Fruit fly (Drosophila melanogaster) whole organism, embryonic: ENCODE data around the gene vsg.

ENCODE experiments used
- ATbp ChIP-seq: fragments of 200-800 bp; sonication (Bioruptor generic); optimal IDR thresholded peaks from 2 replicates; lab custom pipeline; 2017; ENCODE audit warnings: missing biosample characterization, mild to moderate bottlenecking, missing genetic modification characterization, missing genetic modification reagents
- B-H1 ChIP-seq: fragments of 200-800 bp; sonication (Bioruptor generic); IDR thresholded peaks from 3 replicates; pipeline ENCODE4 v1.3.6; 2022; ENCODE audit warnings: missing biosample characterization, missing genetic modification characterization
- Blimp-1 ChIP-seq: fragments of 200-800 bp; sonication (Bioruptor generic); optimal IDR thresholded peaks from 3 replicates; lab custom pipeline; 2018; ENCODE audit warnings: missing biosample characterization, missing genetic modification characterization, mild to moderate bottlenecking, moderate library complexity, missing genetic modification reagents
- CG10209 ChIP-seq: fragments of 200-800 bp; sonication (Bioruptor generic); optimal IDR thresholded peaks from 3 replicates; lab custom pipeline; 2017; ENCODE audit warnings: missing biosample characterization, mild to moderate bottlenecking, missing genetic modification characterization, missing genetic modification reagents
- CG11504 ChIP-seq: fragments of 200-800 bp; sonication (Bioruptor generic); optimal IDR thresholded peaks from 3 replicates; lab custom pipeline; 2019; ENCODE audit warnings: missing biosample characterization, mild to moderate bottlenecking, missing genetic modification characterization, moderate library complexity
- CG11696 ChIP-seq: fragments of 200-800 bp; sonication (Bioruptor generic); IDR thresholded peaks from 2 replicates; pipeline ENCODE4 v1.3.6; 2022; ENCODE audit warnings: missing biosample characterization, missing genetic modification characterization
- CG15269 ChIP-seq: fragments of 200-800 bp; sonication (Bioruptor generic); optimal IDR thresholded peaks from 2 replicates; lab custom pipeline; 2018; ENCODE audit warnings: missing biosample characterization, mild to moderate bottlenecking, missing genetic modification characterization, moderate library complexity
- CG15696 ChIP-seq: fragments of 200-800 bp; sonication (Bioruptor generic); optimal IDR thresholded peaks from 2 replicates; lab custom pipeline; 2019; ENCODE audit warnings: missing biosample characterization, mild to moderate bottlenecking, missing genetic modification characterization, moderate library complexity
- CG1603 ChIP-seq: fragments of 200-800 bp; sonication (Bioruptor generic); optimal IDR thresholded peaks from 2 replicates; lab custom pipeline; 2019; ENCODE audit warnings: missing biosample characterization, mild to moderate bottlenecking, missing genetic modification characterization, moderate library complexity
- CG18011 ChIP-seq: fragments of 200-800 bp; sonication (Bioruptor generic); optimal IDR thresholded peaks from 2 replicates; lab custom pipeline; 2017; ENCODE audit warnings: missing biosample characterization, missing genetic modification characterization, mild to moderate bottlenecking, moderate library complexity, missing genotype
- CG2120 ChIP-seq: fragments of 200-800 bp; sonication (Bioruptor generic); optimal IDR thresholded peaks from 3 replicates; lab custom pipeline; 2016; ENCODE audit warnings: missing biosample characterization, missing genetic modification characterization
- CG2712 ChIP-seq: fragments of 200-800 bp; optimal IDR thresholded peaks from 3 replicates; lab custom pipeline; 2019; ENCODE audit warnings: missing biosample characterization, mild to moderate bottlenecking, missing genetic modification characterization, moderate library complexity
- CG2889 ChIP-seq: fragments of 200-800 bp; sonication (Bioruptor generic); IDR thresholded peaks from 3 replicates; pipeline ENCODE4 v1.3.6; 2022; ENCODE audit warnings: missing biosample characterization, missing genetic modification characterization
- CG30020 ChIP-seq: fragments of 200-800 bp; optimal IDR thresholded peaks from 2 replicates; lab custom pipeline; 2019; ENCODE audit warnings: missing biosample characterization, mild to moderate bottlenecking, missing genetic modification characterization, moderate library complexity
- CG30403 ChIP-seq: fragments of 200-800 bp; sonication (Bioruptor generic); optimal IDR thresholded peaks from 3 replicates; lab custom pipeline; 2016; ENCODE audit warnings: missing biosample characterization, missing genetic modification characterization
- CG31441 ChIP-seq: fragments of 200-800 bp; sonication (Bioruptor generic); IDR thresholded peaks from 2 replicates; pipeline ENCODE4 v1.3.6; 2022; ENCODE audit warnings: missing biosample characterization, missing genetic modification characterization
- CG34422 ChIP-seq: fragments of 200-800 bp; sonication (Bioruptor generic); IDR thresholded peaks from 3 replicates; pipeline ENCODE4 v1.3.6; 2022; ENCODE audit warnings: missing biosample characterization, missing genetic modification characterization
- CG6254 ChIP-seq: fragments of 200-800 bp; sonication (Bioruptor generic); optimal IDR thresholded peaks from 3 replicates; lab custom pipeline; 2017; ENCODE audit warnings: mild to moderate bottlenecking, missing biosample characterization, missing genetic modification reagents, missing genetic modification characterization
- CG6272 ChIP-seq: fragments of 200-800 bp; sonication (Bioruptor generic); IDR thresholded peaks from 2 replicates; pipeline ENCODE4 v1.3.6; 2022; ENCODE audit warnings: missing biosample characterization, missing genetic modification characterization
- CG9609 ChIP-seq: fragments of 200-800 bp; sonication (Bioruptor generic); optimal IDR thresholded peaks from 3 replicates; lab custom pipeline; 2016; ENCODE audit warnings: missing biosample characterization, missing genetic modification characterization
- CG9932 ChIP-seq: fragments of 200-800 bp; sonication (Bioruptor generic); IDR thresholded peaks from 2 replicates; pipeline ENCODE4 v1.3.6; 2022; ENCODE audit warnings: missing biosample characterization, missing genetic modification characterization
- Doc3 ChIP-seq: fragments of 200-800 bp; sonication (Bioruptor generic); IDR thresholded peaks from 3 replicates; pipeline ENCODE4 v1.3.6; 2022; ENCODE audit warnings: missing biosample characterization, missing genetic modification characterization; ENCODE audit not compliant: partially characterized antibody
- Drgx ChIP-seq: fragments of 200-800 bp; sonication (Bioruptor generic); IDR thresholded peaks from 2 replicates; pipeline ENCODE4 v1.3.6; 2022; ENCODE audit warnings: missing biosample characterization, missing genetic modification characterization
- Fer1 ChIP-seq: fragments of 200-800 bp; sonication (Bioruptor generic); optimal IDR thresholded peaks from 2 replicates; lab custom pipeline; 2017; ENCODE audit warnings: missing biosample characterization, mild to moderate bottlenecking, missing genetic modification characterization
- H2.0 ChIP-seq: fragments of 200-800 bp; sonication (Bioruptor generic); IDR thresholded peaks from 2 replicates; pipeline ENCODE4 v1.3.6; 2022; ENCODE audit warnings: missing biosample characterization, missing genetic modification characterization
- HHEX ChIP-seq: fragments of 200-800 bp; sonication (Bioruptor generic); optimal IDR thresholded peaks from 3 replicates; lab custom pipeline; 2017; ENCODE audit warnings: missing biosample characterization, mild to moderate bottlenecking, missing genetic modification characterization, missing genetic modification reagents
- HLH3B ChIP-seq: fragments of 200-800 bp; sonication (Bioruptor generic); IDR thresholded peaks from 2 replicates; pipeline ENCODE4 v1.3.6; 2022; ENCODE audit warnings: missing biosample characterization, missing genetic modification characterization
- HmgZ ChIP-seq: fragments of 200-800 bp; sonication (Bioruptor generic); optimal IDR thresholded peaks from 2 replicates; lab custom pipeline; 2018; ENCODE audit warnings: missing biosample characterization, mild to moderate bottlenecking, missing genetic modification characterization
- Hmr ChIP-seq: fragments of 200-800 bp; sonication (Bioruptor generic); optimal IDR thresholded peaks from 3 replicates; lab custom pipeline; 2017; ENCODE audit warnings: mild to moderate bottlenecking, missing biosample characterization, missing genetic modification reagents, missing genetic modification characterization
- Jarid2 ChIP-seq: fragments of 200-800 bp; sonication (Bioruptor generic); optimal IDR thresholded peaks from 3 replicates; lab custom pipeline; 2017; ENCODE audit warnings: mild to moderate bottlenecking, missing biosample characterization, missing genetic modification reagents, missing genetic modification characterization
- Myb ChIP-seq: fragments of 200-800 bp; sonication (Bioruptor generic); optimal IDR thresholded peaks from 2 replicates; lab custom pipeline; 2016; ENCODE audit warnings: missing biosample characterization, missing genetic modification characterization
- Rfx ChIP-seq: fragments of 200-800 bp; sonication (Bioruptor generic); IDR thresholded peaks from 2 replicates; pipeline ENCODE4 v1.3.6; 2022; ENCODE audit warnings: missing biosample characterization, missing genetic modification characterization
- amos ChIP-seq: fragments of 200-800 bp; sonication (Bioruptor generic); IDR thresholded peaks from 2 replicates; pipeline ENCODE4 v1.3.6; 2022; ENCODE audit warnings: missing biosample characterization, missing genetic modification characterization; ENCODE audit not compliant: partially characterized antibody
- bsh ChIP-seq, 2 experiments: fragments of 200-800 bp; sonication (Bioruptor generic); optimal IDR thresholded peaks; 2 replicates each; lab custom pipeline; 2017 to 2018; ENCODE audit warnings: mild to moderate bottlenecking in 2 of 2, missing biosample characterization in 2 of 2, missing genetic modification characterization in 2 of 2, moderate library complexity in 1 of 2
- cwo ChIP-seq: fragments of 200-800 bp; sonication (Bioruptor generic); optimal IDR thresholded peaks from 3 replicates; lab custom pipeline; 2017; ENCODE audit warnings: missing biosample characterization, missing genetic modification characterization, mild to moderate bottlenecking, moderate library complexity, missing genetic modification reagents
- ems ChIP-seq: fragments of 200-800 bp; sonication (Bioruptor generic); optimal IDR thresholded peaks from 3 replicates; lab custom pipeline; 2016; ENCODE audit warnings: missing biosample characterization, missing genetic modification characterization
- ewg ChIP-seq: fragments of 200-800 bp; sonication (Bioruptor generic); optimal IDR thresholded peaks from 3 replicates; lab custom pipeline; 2017; ENCODE audit warnings: mild to moderate bottlenecking, missing biosample characterization, missing genetic modification reagents, missing genetic modification characterization
- fru ChIP-seq: fragments of >200 bp; optimal IDR thresholded peaks from 2 replicates; lab custom pipeline; 2017
- grau ChIP-seq: fragments of 200-800 bp; optimal IDR thresholded peaks from 3 replicates; lab custom pipeline; 2019; ENCODE audit warnings: missing biosample characterization, mild to moderate bottlenecking, missing genetic modification characterization, moderate library complexity
- hbn ChIP-seq: fragments of 200-800 bp; sonication (Bioruptor generic); IDR thresholded peaks from 2 replicates; pipeline ENCODE4 v1.3.6; 2022; ENCODE audit warnings: missing biosample characterization, missing genetic modification characterization; ENCODE audit not compliant: partially characterized antibody
- nerfin-2 ChIP-seq: fragments of 200-800 bp; sonication (Bioruptor generic); IDR thresholded peaks from 2 replicates; pipeline ENCODE4 v1.3.6; 2022; ENCODE audit warnings: missing biosample characterization, missing genetic modification characterization; ENCODE audit not compliant: partially characterized antibody
- nom ChIP-seq: fragments of 200-800 bp; sonication (Bioruptor generic); optimal IDR thresholded peaks from 2 replicates; lab custom pipeline; 2017; ENCODE audit warnings: missing biosample characterization, missing genetic modification characterization, mild to moderate bottlenecking, moderate library complexity, missing genetic modification reagents
- row ChIP-seq: fragments of 200-800 bp; sonication (Bioruptor generic); IDR thresholded peaks from 3 replicates; pipeline ENCODE4 v1.3.6; 2022; ENCODE audit warnings: missing biosample characterization, missing genetic modification characterization
- run ChIP-seq: fragments of 200-800 bp; sonication (Bioruptor generic); optimal IDR thresholded peaks from 3 replicates; lab custom pipeline; 2018; ENCODE audit warnings: missing biosample characterization, mild to moderate bottlenecking, missing genetic modification characterization
- sens ChIP-seq: fragments of 200-800 bp; sonication (Bioruptor generic); peaks from one replicate; lab custom pipeline; 2016; ENCODE audit warnings: missing biosample characterization, missing genetic modification characterization
- sens-2 ChIP-seq: fragments of 200-800 bp; sonication (Bioruptor generic); IDR thresholded peaks from 2 replicates; pipeline ENCODE4 v1.3.6; 2022; ENCODE audit warnings: missing biosample characterization, missing genetic modification characterization
- seq ChIP-seq: fragments of 200-800 bp; sonication (Bioruptor generic); IDR thresholded peaks from 2 replicates; pipeline ENCODE4 v1.3.6; 2022; ENCODE audit warnings: missing biosample characterization, missing genetic modification characterization
- sisA ChIP-seq: fragments of 200-800 bp; sonication (Bioruptor generic); IDR thresholded peaks from 2 replicates; pipeline ENCODE4 v1.3.6; 2022; ENCODE audit warnings: missing biosample characterization, missing genetic modification characterization
- stwl ChIP-seq: fragments of 200-800 bp; sonication (Bioruptor generic); optimal IDR thresholded peaks from 3 replicates; lab custom pipeline; 2018; ENCODE audit warnings: missing biosample characterization, mild to moderate bottlenecking, missing genetic modification characterization, moderate library complexity
- zen ChIP-seq: fragments of 200-800 bp; sonication (Bioruptor generic); optimal IDR thresholded peaks from 3 replicates; lab custom pipeline; 2018; ENCODE audit warnings: missing biosample characterization, mild to moderate bottlenecking, missing genetic modification characterization, moderate library complexity

Gene vsg

DNA sequence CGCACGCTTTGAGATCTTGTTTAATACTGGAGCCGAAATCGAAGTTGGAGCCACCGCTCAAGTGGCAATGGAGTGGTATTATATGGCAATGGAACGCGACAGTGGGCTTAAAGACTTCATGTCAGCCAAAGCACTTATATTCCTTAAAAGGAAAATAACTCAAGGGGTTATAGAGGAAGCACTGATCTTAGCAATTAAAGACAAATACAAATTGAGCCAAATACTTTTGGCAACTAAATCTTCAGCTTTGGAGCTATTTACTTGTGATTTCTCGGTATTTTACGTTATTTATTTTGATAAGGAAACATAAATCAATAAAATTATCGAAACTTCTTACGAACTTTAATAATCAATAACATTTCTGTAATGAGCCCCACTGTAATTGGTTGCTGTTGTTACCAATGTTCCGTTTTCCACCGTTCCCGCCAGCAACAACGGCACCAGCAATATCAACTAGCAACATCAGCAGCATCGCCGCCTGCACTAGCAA lies 30.0 kb downstream of the vsg start (continued):
- TF ChIP-seq Rfx (GFP tag; lab: Robert Waterston, UW) (peak; percentile 85), CG11696 (GFP tag; lab: Robert Waterston, UW) (peak; percentile 72), CG6254 (peak; percentile 92), CG30403 (GFP tag; lab: Kevin White, UChicago) (peak; percentile 91), CG18011 (GFP tag; lab: Kevin White, UChicago) (peak; percentile 24), H2.0 (peak; percentile 67), nerfin-2 (no peak), Myb (peak; percentile 66), Hmr (GFP tag; lab: Kevin White, UChicago) (peak; percentile 80), zen (peak; percentile 7), HmgZ (tag; lab: Kevin White, UChicago) (peak; percentile 51), CG2120 (GFP tag; lab: Kevin White, UChicago) (peak; percentile 70), cwo (GFP tag; lab: Kevin White, UChicago) (peak; percentile 82), sisA (GFP tag; lab: Robert Waterston, UW) (peak; percentile 92), HHEX (peak; percentile 91), hbn (GFP tag; lab: Robert Waterston, UW) (no peak), row (GFP tag; lab: Robert Waterston, UW) (peak; percentile 84), CG2889 (GFP tag; lab: Robert Waterston, UW) (peak; percentile 36; the same call in 1 of the 3 replicates), fru (no peak), CG31441 (GFP tag; lab: Robert Waterston, UW) (peak; percentile 98), CG9609 (GFP tag; lab: Kevin White, UChicago) (peak; percentile 50), CG15696 (peak; percentile 61), CG30020 (tag; lab: Kevin White, UChicago) (peak; percentile 46), Doc3 (no peak), ems (GFP tag; lab: Kevin White, UChicago) (peak; percentile 95), nom (peak; percentile 94), stwl (tag; lab: Kevin White, UChicago) (peak; percentile 45)

DNA sequence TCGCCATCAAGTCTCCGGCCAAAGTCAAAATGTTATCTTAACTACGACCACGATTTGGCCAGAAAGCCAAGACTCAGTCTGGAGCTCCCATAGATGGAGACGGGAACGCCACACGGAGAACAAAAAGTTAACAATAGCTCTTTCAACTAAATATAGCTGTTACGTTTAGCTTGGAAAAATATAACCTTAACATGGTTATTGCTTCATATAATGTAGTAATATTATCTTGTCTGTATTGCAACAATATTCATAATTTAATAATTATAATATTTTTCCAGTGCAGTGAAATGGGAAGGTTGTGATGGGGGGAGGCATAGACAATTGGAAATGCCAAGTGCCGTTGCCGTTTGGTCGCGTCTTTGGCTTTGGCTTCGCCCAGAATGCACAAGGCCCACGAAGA lies 31.3 kb downstream of the vsg start:
- TF ChIP-seq sens-2 (GFP tag; lab: Robert Waterston, UW) (no peak), Blimp-1 (GFP tag; lab: Kevin White, UChicago) (peak; percentile 11), CG2712 (tag; lab: Kevin White, UChicago) (peak; percentile 31), bsh (GFP tag; optimal IDR thresholded peaks at IDR 0.05; lab: Kevin White, UChicago) (peak; percentile 8 to 9), Drgx (GFP tag; lab: Robert Waterston, UW) (peak; percentile 79), sens (GFP tag; lab: Kevin White, UChicago) (peak; percentile 66)

- peak; percentile 78 for TF ChIP-seq seq (GFP tag; lab: Robert Waterston, UW)
- TF ChIP-seq HLH3B (GFP tag; lab: Robert Waterston, UW) = no peak
- peak; percentile 97 for TF ChIP-seq ewg (GFP tag; lab: Kevin White, UChicago)
- peak; percentile 28; the same call in 1 of the 2 replicates for TF ChIP-seq amos
- TF ChIP-seq B-H1 (GFP tag; lab: Robert Waterston, UW) = no peak
- TF ChIP-seq grau (tag; lab: Kevin White, UChicago) = no peak
- no peak for TF ChIP-seq CG10209 (GFP tag; lab: Kevin White, UChicago)
- no peak for TF ChIP-seq CG1603 (tag; lab: Kevin White, UChicago)
- peak; percentile 39; the same call in 1 of the 2 replicates for TF ChIP-seq CG9932 (GFP tag; lab: Robert Waterston, UW)
- peak; percentile 37 for TF ChIP-seq CG11504 (tag; lab: Kevin White, UChicago)
- TF ChIP-seq Myb = peak; percentile 5
- TF ChIP-seq ATbp = no peak
- TF ChIP-seq CG34422 (GFP tag; lab: Robert Waterston, UW) = no peak
- no peak for TF ChIP-seq CG6272 (GFP tag; lab: Robert Waterston, UW)
- TF ChIP-seq Jarid2 (GFP tag; lab: Kevin White, UChicago) = no peak
- TF ChIP-seq CG15269 = no peak
- TF ChIP-seq Fer1 = no peak
- TF ChIP-seq run = no peak
Observed at dm6 chr3L:9751625-9752024, 37.5 kb downstream of the vsg start.
